Worm (Caenorhabditis elegans) whole organism, L4 larva: ENCODE data around the gene F25E5.5.
"Not testable (repeated sequence)": the region's sequence is repeated elsewhere in the genome, so short reads cannot be mapped to it uniquely, and the experiment has no call there.

ENCODE experiments used
- ceh-82 ChIP-seq: sonication (generic microtip); optimal IDR thresholded peaks from 2 replicates; lab custom pipeline; 2017; ENCODE audit warnings: missing biosample characterization, missing genetic modification characterization
- fos-1 ChIP-seq: fragments of 150-350 bp; optimal IDR thresholded peaks from 2 replicates; lab custom pipeline; 2014; ENCODE audit warnings: missing biosample characterization, missing genetic modification characterization
- skn-1 ChIP-seq: fragments of 150-350 bp; optimal IDR thresholded peaks from 2 replicates; lab custom pipeline; 2014; ENCODE audit warnings: missing biosample characterization, missing genetic modification characterization
- unc-62 ChIP-seq, 3 experiments: fragments of 150-350 bp in 1 of 3; sonication (generic microtip); optimal IDR thresholded peaks in 2 of 3; peaks in 1 of 3; 1 replicate in 1 of 3; 2 replicates in 2 of 3; lab custom pipeline; 2014 to 2017; ENCODE audit warnings: missing biosample characterization in 3 of 3, missing genetic modification characterization in 3 of 3, missing genetic modification reagents in 3 of 3, missing genotype in 1 of 3

- TF ChIP-seq skn-1 (tag; lab: Kevin White, UChicago); fos-1 (tag; lab: Kevin White, UChicago); unc-62 (GFP tag; optimal IDR thresholded peaks at IDR 0.05 in 1 of 2; lab: Kevin White, UChicago); unc-62 (tag; optimal IDR thresholded peaks at IDR 0.05; lab: Kevin White, UChicago); ceh-82 (tag; lab: Kevin White, UChicago): not testable (repeated sequence)
Observed at ce11 chrV:7443480-7443879, 3.6 kb upstream of the F25E5.5 start.
